Fruit fly (Drosophila melanogaster): Measurements from ENCODE around the gene CG9953.

dm6 chr3L:6980553-6980952, 11.1 kb downstream of the CG9953 start:
- no peak for TF ChIP-seq psq (optimal IDR thresholded peaks at IDR 0.05)
- no peak for TF ChIP-seq insv (optimal IDR thresholded peaks at IDR 0.05)
- TF ChIP-seq h (optimal IDR thresholded peaks at IDR 0.05), result no peak
- no peak for TF ChIP-seq ttk (optimal IDR thresholded peaks at IDR 0.05)
- TF ChIP-seq Sin3A (optimal IDR thresholded peaks at IDR 0.05), result no peak
- TF ChIP-seq Myc (optimal IDR thresholded peaks at IDR 0.05), result no peak

Measured in Kc167 (cell line).